Fruit fly (Drosophila melanogaster) whole organism: Measurements from ENCODE around the gene okr.

Experiments
- CG8478 ChIP-seq: fragments of >200 bp; optimal IDR thresholded peaks from 2 replicates; lab custom pipeline; 2018; ENCODE audit warnings: inconsistent platforms
- Dll ChIP-seq: fragments of >200 bp; optimal IDR thresholded peaks from 2 replicates; lab custom pipeline; 2017
- EcR ChIP-seq, 2 experiments: fragments of >200 bp; optimal IDR thresholded peaks; 2 replicates each; lab custom pipeline; 2017; ENCODE audit warnings: missing biosample characterization in 2 of 2, missing genetic modification characterization in 2 of 2, missing genetic modification reagents in 2 of 2
- psq ChIP-seq: fragments of >200 bp; optimal IDR thresholded peaks from 2 replicates; lab custom pipeline; 2017
- usp ChIP-seq: fragments of >200 bp; optimal IDR thresholded peaks from 2 replicates; lab custom pipeline; 2017; ENCODE audit warnings: missing biosample characterization, missing genetic modification characterization, mixed read lengths

- TF ChIP-seq CG8478 (lab: Kevin White, UChicago), result no peak
- no peak for TF ChIP-seq usp (GFP tag; lab: Kevin White, UChicago)
- TF ChIP-seq psq, result no peak
- no peak for TF ChIP-seq Dll (lab: Kevin White, UChicago)
- TF ChIP-seq EcR (GFP tag; optimal IDR thresholded peaks at IDR 0.05; lab: Kevin White, UChicago), result no peak
Observed at dm6 chr2L:2945438-2946220, 46.9 kb downstream of the okr start.
